Worm (Caenorhabditis elegans): ENCODE data around the gene F56D5.2.

F56D5.2 gene

DNA sequence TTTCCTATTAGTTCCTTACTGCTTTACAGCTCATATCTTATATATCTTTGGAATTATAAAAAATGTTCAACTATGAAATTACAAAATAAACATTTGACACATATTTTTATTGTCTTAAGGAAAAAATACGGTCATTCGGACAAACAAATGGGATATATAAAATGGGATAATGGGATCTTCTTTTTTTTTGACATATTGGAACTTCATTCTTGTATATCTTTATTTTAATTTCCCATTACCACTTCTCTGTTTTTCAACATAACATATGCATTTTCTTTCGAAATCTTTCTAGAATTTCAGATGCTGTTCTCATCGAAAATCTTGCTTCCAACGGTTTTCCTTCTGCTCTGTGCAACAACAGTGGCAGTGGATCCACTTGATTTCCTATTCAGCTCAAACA, 13.6 kb downstream of the F56D5.2 start, which contains the start of gene C10C5.7:
C10C5.7 (plus strand) TSS at position 301 of the 400 bp plus-strand sequence.
- TF ChIP-seq cog-1 (tag; optimal IDR thresholded peaks at IDR 0.05) (no peak), T22C8.4 (GFP tag; IDR thresholded peaks at IDR 0.05) (no peak), tab-1 (GFP tag; IDR thresholded peaks at IDR 0.05) (no peak), ztf-29 (GFP tag; IDR thresholded peaks at IDR 0.05) (no peak), med-1 (GFP tag; optimal IDR thresholded peaks at IDR 0.05; ENCODE audit: insufficient read depth) (no peak), ref-1 (GFP tag; conservative IDR thresholded peaks at IDR 0.05) (no peak), klf-2 (GFP tag; conservative IDR thresholded peaks at IDR 0.05) (no peak), flt-1 (GFP tag; IDR thresholded peaks at IDR 0.05) (no peak), ztf-23 (GFP tag; IDR thresholded peaks at IDR 0.05) (no peak)

DNA sequence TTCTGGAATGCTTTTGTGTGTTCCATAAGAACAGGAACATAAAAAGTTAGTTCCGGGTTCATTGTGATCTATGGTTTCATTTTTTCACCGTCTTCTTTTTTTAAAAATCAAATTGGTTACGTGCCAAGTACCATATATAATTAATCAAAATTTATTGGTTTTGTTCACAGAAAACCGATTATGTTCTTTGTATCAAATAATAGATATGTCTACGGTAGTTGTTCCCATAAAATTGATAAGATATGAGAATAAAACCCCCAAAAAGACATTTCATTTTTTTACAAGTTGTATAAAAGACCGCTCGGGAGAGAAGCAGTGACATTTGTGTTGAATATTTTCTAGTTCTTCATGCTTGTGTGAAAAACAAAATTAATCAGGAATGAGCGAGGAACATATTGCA, 17.3 kb downstream of the F56D5.2 start, which contains the start of gene C10C5.5:
C10C5.5 (plus strand) TSS at position 301 of the 400 bp plus-strand sequence.
- TF ChIP-seq cog-1 (tag; optimal IDR thresholded peaks at IDR 0.05) (no peak), T22C8.4 (GFP tag; IDR thresholded peaks at IDR 0.05) (no peak), tab-1 (GFP tag; IDR thresholded peaks at IDR 0.05) (no peak), flt-1 (GFP tag; IDR thresholded peaks at IDR 0.05) (no peak), med-1 (GFP tag; optimal IDR thresholded peaks at IDR 0.05; ENCODE audit: insufficient read depth) (no peak), ztf-23 (GFP tag; IDR thresholded peaks at IDR 0.05) (no peak), ztf-29 (GFP tag; IDR thresholded peaks at IDR 0.05) (no peak), ref-1 (GFP tag; conservative IDR thresholded peaks at IDR 0.05) (no peak), klf-2 (GFP tag; conservative IDR thresholded peaks at IDR 0.05) (no peak)

DNA sequence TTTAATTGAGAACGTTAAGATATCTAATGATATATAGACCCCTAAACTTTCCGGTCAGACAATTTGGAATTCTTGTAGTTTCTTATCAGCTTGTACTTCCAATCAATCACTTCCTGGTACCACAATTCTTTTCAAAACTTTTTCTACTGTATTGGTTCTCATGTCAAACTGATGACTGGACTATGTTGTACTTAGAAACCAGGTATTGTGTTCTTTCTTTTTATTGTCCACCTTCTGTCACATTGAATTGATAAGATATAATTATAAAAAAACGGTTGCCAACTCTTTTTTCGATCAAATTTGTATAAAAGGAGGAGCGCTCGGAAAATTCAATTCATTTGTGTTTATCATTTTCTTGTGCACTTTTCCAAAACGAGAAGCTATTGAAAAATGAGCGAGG, 20.1 kb downstream of the F56D5.2 start, which contains the start of gene C10C5.4:
C10C5.4 (plus strand) TSS at position 281 of the 400 bp plus-strand sequence.
- TF ChIP-seq klf-2 (GFP tag; conservative IDR thresholded peaks at IDR 0.05) (no peak), T22C8.4 (GFP tag; IDR thresholded peaks at IDR 0.05) (no peak), tab-1 (GFP tag; IDR thresholded peaks at IDR 0.05) (no peak), ref-1 (GFP tag; conservative IDR thresholded peaks at IDR 0.05) (no peak), med-1 (GFP tag; optimal IDR thresholded peaks at IDR 0.05; ENCODE audit: insufficient read depth) (no peak), flt-1 (GFP tag; IDR thresholded peaks at IDR 0.05) (no peak), cog-1 (tag; optimal IDR thresholded peaks at IDR 0.05) (no peak), ztf-29 (GFP tag; IDR thresholded peaks at IDR 0.05) (no peak), ztf-23 (GFP tag; IDR thresholded peaks at IDR 0.05) (no peak)

DNA sequence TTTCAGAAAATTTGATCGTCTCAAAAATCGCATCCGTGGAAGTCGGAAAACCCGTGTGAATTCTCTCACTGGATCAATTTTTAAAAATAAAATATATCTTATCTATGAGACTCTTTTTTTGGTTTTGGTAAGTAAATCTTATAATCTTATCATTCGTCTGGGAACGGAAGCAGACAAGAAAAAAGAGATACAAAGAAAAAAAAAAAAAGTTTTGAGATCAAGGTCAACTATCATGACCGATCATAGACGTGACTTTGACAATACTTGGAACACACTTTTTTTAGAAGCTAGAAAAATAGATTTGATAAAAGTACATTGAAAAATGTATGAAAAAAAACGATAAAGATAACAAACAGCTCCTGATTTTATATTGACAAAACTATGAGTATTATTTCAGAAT, 21.9 kb downstream of the F56D5.2 start:
- TF ChIP-seq ref-1 (GFP tag; conservative IDR thresholded peaks at IDR 0.05) (no peak), T22C8.4 (GFP tag; IDR thresholded peaks at IDR 0.05) (no peak), klf-2 (GFP tag; conservative IDR thresholded peaks at IDR 0.05) (no peak), med-1 (GFP tag; optimal IDR thresholded peaks at IDR 0.05; ENCODE audit: insufficient read depth) (no peak), cog-1 (tag; optimal IDR thresholded peaks at IDR 0.05) (no peak), flt-1 (GFP tag; IDR thresholded peaks at IDR 0.05) (no peak), tab-1 (GFP tag; IDR thresholded peaks at IDR 0.05) (no peak), ztf-29 (GFP tag; IDR thresholded peaks at IDR 0.05) (no peak), ztf-23 (GFP tag; IDR thresholded peaks at IDR 0.05) (no peak)

DNA sequence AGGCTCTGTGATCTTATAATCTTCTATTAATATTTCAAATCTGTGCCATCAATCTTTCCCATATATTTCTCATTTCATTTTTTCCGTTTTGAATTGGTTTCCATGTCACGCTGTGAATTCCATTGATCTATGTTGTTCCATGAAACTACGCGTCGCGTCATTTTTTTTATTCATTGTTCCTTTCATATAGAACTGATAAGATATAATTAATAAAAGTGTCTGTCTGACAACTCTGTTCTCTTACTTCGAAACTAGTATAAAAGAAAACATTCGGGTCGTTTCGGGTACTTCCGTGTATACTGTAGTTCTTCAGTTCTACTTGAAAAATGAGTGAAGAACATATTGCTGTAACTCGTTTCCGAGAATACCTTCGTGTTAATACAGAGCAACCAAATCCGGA, 23.9 kb downstream of the F56D5.2 start, which contains the start of gene C10C5.3:
C10C5.3 (plus strand) TSS at position 301 of the 400 bp plus-strand sequence.
- no peak for TF ChIP-seq T22C8.4 (GFP tag; IDR thresholded peaks at IDR 0.05)
- no peak for TF ChIP-seq tab-1 (GFP tag; IDR thresholded peaks at IDR 0.05)
- no peak for TF ChIP-seq ztf-23 (GFP tag; IDR thresholded peaks at IDR 0.05)
- TF ChIP-seq cog-1 (tag; optimal IDR thresholded peaks at IDR 0.05): no peak
- no peak for TF ChIP-seq ztf-29 (GFP tag; IDR thresholded peaks at IDR 0.05)
- no peak for TF ChIP-seq klf-2 (GFP tag; conservative IDR thresholded peaks at IDR 0.05)
- TF ChIP-seq med-1 (GFP tag; optimal IDR thresholded peaks at IDR 0.05; ENCODE audit: insufficient read depth): no peak
- TF ChIP-seq flt-1 (GFP tag; IDR thresholded peaks at IDR 0.05): no peak
- no peak for TF ChIP-seq ref-1 (GFP tag; conservative IDR thresholded peaks at IDR 0.05)

DNA sequence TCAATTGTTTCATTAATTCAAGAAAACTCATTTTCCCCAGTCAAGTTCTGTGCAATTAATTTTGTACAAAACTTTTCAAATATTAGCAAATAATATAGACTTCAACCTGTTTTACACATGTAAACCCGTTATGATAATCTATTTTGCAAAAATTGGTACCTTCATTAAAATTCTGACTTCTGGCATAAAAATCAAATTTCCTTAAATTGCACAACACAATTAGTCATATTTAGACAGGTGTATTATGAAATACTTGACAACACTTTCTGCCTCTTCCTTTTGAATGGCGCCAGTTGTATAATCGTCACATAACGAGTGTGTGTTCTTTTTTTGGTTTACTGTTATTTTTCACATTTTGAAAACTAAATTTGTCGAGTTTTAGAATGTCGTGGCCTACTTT, 27.3 kb downstream of the F56D5.2 start, which contains the start of gene fbxc-58:
fbxc-58 (plus strand) TSS at position 383 of the 400 bp plus-strand sequence.
- TF ChIP-seq ztf-29 (GFP tag; IDR thresholded peaks at IDR 0.05) (no peak), klf-2 (GFP tag; conservative IDR thresholded peaks at IDR 0.05) (no peak), med-1 (GFP tag; optimal IDR thresholded peaks at IDR 0.05; ENCODE audit: insufficient read depth) (no peak), ref-1 (GFP tag; conservative IDR thresholded peaks at IDR 0.05) (no peak), ztf-23 (GFP tag; IDR thresholded peaks at IDR 0.05) (no peak), flt-1 (GFP tag; IDR thresholded peaks at IDR 0.05) (no peak), T22C8.4 (GFP tag; IDR thresholded peaks at IDR 0.05) (no peak), cog-1 (tag; optimal IDR thresholded peaks at IDR 0.05) (no peak), tab-1 (GFP tag; IDR thresholded peaks at IDR 0.05) (no peak)

DNA sequence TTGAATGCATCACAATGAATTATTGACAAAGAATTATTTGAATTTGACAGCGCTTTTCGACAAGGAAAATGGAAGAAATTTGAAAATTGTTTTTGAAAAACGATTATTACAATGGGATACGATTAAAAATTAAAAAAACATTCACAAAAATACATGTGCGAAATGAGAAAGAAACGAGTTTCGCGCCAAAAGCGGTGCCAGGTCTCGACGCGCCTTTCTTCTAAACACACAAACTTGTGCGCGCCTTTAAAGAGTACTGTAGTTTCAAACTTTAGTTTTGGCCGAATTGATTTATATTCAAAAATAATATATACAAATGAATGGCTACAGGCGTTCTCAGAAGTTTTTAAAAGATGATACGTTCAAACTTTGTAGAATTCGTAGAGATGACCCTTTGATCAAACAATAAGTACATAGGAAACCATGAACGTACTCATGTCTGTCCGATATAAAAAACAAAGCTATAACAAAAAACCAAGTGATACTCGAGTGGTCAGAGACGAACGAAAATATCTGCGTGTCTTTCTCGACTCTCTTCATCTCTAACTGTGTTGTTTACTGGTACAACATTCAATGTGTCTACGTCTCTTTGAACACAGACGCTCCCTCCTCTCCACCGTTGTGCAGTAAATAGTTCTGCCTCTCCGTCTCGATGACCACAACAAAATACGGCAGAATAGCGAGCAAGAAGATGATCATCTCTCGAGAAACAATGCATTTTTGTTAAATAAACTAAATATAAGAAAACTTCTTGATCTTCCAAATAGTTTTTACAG, 30.4 kb downstream of the F56D5.2 start:
- TF ChIP-seq med-1 (GFP tag; optimal IDR thresholded peaks at IDR 0.05; ENCODE audit: insufficient read depth) (no peak), cog-1 (tag; optimal IDR thresholded peaks at IDR 0.05) (no peak), tab-1 (GFP tag; IDR thresholded peaks at IDR 0.05) (no peak), T22C8.4 (GFP tag; IDR thresholded peaks at IDR 0.05) (no peak), ztf-23 (GFP tag; IDR thresholded peaks at IDR 0.05) (no peak), ztf-29 (GFP tag; IDR thresholded peaks at IDR 0.05) (no peak), klf-2 (GFP tag; conservative IDR thresholded peaks at IDR 0.05) (no peak), flt-1 (GFP tag; IDR thresholded peaks at IDR 0.05) (no peak), ref-1 (GFP tag; conservative IDR thresholded peaks at IDR 0.05) (no peak)

DNA sequence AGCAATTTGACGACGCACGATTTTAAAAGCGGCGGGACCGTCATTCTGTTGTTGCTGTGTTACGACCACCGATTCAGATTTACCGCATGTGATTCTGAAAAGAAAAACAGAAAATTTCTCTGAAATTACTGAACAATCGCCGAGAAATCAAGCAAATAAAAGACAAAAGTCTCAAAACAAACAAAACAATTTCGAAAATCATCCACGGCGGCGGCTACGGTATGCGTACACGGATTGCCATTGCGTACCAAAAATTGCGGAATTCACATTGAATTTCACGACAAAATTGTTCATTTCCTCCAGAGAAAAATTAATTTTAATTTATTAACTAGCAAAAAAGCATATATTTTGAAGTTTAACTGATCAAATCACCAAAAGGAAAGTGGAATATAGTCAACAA, 32.0 kb downstream of the F56D5.2 start, which contains the start of gene pezo-1:
pezo-1 (minus strand) TSS at position 101 of the 400 bp plus-strand sequence.
- TF ChIP-seq med-1 (GFP tag; optimal IDR thresholded peaks at IDR 0.05; ENCODE audit: insufficient read depth) (no peak), ztf-23 (GFP tag; IDR thresholded peaks at IDR 0.05) (no peak), ztf-29 (GFP tag; IDR thresholded peaks at IDR 0.05) (no peak)

DNA sequence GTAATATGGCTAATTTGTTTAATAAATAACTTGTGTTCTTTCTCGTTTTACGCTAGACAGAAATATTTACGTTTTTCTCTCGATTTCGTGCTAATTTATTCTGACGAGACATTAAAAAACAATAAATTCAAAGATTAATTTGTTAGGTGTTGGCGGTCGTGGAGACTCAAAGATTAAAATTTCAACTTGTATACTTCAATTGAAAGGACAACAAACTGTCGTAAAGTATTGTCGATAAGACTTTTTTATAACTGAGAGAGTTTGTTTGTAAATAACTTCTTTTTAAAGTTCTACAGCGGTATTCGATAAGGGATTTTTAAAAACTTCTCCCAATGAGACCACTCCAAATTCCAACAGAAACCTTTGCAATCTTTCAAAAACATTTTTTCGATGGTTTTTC, 44.7 kb downstream of the F56D5.2 start:
- TF ChIP-seq klf-2 (GFP tag; conservative IDR thresholded peaks at IDR 0.05) (no peak), ztf-29 (GFP tag; IDR thresholded peaks at IDR 0.05) (no peak), T22C8.4 (GFP tag; IDR thresholded peaks at IDR 0.05) (no peak), flt-1 (GFP tag; IDR thresholded peaks at IDR 0.05) (no peak), ref-1 (GFP tag; conservative IDR thresholded peaks at IDR 0.05) (no peak), cog-1 (tag; optimal IDR thresholded peaks at IDR 0.05) (no peak), med-1 (GFP tag; optimal IDR thresholded peaks at IDR 0.05; ENCODE audit: insufficient read depth) (no peak), ztf-23 (GFP tag; IDR thresholded peaks at IDR 0.05) (no peak)
